Worm (Caenorhabditis elegans): ENCODE measurements around the gene clec-198.

clec-198 gene

ce11 chrIV:17332261-17332660 is 14.7 kb upstream of the clec-198 start, which contains the start of gene C49C3.7:
Gene C49C3.7 (plus strand): TSS chrIV:17332561.
- TF ChIP-seq flt-1 (GFP tag; IDR thresholded peaks at IDR 0.05) (no peak), ref-1 (GFP tag; conservative IDR thresholded peaks at IDR 0.05) (no peak), tab-1 (GFP tag; IDR thresholded peaks at IDR 0.05) (no peak), klf-2 (GFP tag; conservative IDR thresholded peaks at IDR 0.05) (no peak), T22C8.4 (GFP tag; IDR thresholded peaks at IDR 0.05) (no peak), med-1 (GFP tag; optimal IDR thresholded peaks at IDR 0.05; ENCODE audit: insufficient read depth) (no peak), cog-1 (tag; optimal IDR thresholded peaks at IDR 0.05) (no peak), ztf-23 (GFP tag; IDR thresholded peaks at IDR 0.05) (no peak), ztf-29 (GFP tag; IDR thresholded peaks at IDR 0.05) (no peak)

DNA sequence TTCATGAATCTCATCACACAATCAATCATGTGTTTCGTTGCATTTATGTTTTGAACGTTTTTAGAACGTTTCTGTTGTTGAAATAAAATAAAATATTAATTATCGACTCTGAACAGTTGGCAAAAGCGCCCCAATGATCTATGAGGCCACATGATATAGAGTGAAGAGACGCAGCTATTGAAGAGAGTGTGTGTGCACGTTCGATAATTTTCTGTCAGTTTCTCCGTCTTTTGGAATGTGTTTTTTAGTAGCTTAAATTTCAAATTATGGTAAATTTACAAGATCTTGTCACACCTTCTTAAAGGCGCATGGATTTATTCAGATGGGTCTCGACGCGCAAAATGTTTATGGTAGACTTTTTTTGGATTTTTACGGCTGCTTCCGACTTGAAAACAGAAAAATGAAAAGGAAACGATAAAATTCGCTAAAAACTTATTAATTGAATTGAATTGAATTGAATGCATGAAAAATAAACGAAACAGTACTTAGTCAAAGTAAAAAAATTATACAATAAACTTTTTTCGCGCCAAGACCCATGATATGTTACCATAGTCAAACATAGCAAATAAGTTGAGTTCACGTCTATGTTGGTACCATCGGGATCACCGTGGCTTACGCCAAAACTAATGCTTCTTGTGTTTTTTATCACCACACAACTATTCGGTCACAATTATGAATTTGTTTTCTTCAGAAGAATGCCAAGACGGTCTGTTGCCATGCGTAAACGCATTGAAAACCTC is 13.3 kb upstream of the clec-198 start, which contains the start of gene C49C3.15:
TSS of gene C49C3.15 (plus strand) at position 690 of the 740 bp plus-strand sequence.
- TF ChIP-seq flt-1 (GFP tag; IDR thresholded peaks at IDR 0.05) (no peak), ztf-29 (GFP tag; IDR thresholded peaks at IDR 0.05) (no peak), ztf-23 (GFP tag; IDR thresholded peaks at IDR 0.05) (no peak), ref-1 (GFP tag; conservative IDR thresholded peaks at IDR 0.05) (no peak), tab-1 (GFP tag; IDR thresholded peaks at IDR 0.05) (no peak)

DNA sequence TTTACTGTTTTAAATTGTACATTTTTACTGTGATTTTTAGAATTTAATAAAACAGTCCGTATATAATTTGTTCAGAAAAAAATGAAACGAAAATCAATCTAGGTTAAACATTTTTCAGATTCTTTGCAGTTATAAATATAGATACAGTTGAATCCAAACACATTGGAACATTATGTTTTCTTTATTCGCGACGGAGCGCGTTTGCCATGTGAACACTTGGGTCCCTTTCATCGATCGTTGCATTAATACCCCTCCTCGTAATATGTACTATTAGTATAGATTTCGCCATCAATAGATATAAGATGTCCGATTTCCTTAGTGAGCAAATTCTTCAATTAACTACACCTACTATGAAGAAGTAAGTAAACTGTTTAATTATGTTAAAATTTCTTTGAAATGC is 11.9 kb upstream of the clec-198 start, which contains the start of gene C49C3.8:
TSS of gene C49C3.8 (plus strand) at position 173 of the 400 bp plus-strand sequence.
- no peak for TF ChIP-seq cog-1 (tag; optimal IDR thresholded peaks at IDR 0.05)
- TF ChIP-seq ztf-23 (GFP tag; IDR thresholded peaks at IDR 0.05), result no peak
- TF ChIP-seq ztf-29 (GFP tag; IDR thresholded peaks at IDR 0.05), result no peak
- no peak for TF ChIP-seq tab-1 (GFP tag; IDR thresholded peaks at IDR 0.05)
- TF ChIP-seq flt-1 (GFP tag; IDR thresholded peaks at IDR 0.05), result no peak
- no peak for TF ChIP-seq med-1 (GFP tag; optimal IDR thresholded peaks at IDR 0.05; ENCODE audit: insufficient read depth)
- no peak for TF ChIP-seq klf-2 (GFP tag; conservative IDR thresholded peaks at IDR 0.05)
- TF ChIP-seq T22C8.4 (GFP tag; IDR thresholded peaks at IDR 0.05), result no peak
- no peak for TF ChIP-seq ref-1 (GFP tag; conservative IDR thresholded peaks at IDR 0.05)

ce11 chrIV:17338920-17339510 is 8.0 kb upstream of the clec-198 start, which contains the start of gene C49C3.10:
Gene C49C3.10 (minus strand): TSS chrIV:17338970.
- no peak for TF ChIP-seq ztf-23 (GFP tag; IDR thresholded peaks at IDR 0.05)
- TF ChIP-seq klf-2 (GFP tag; conservative IDR thresholded peaks at IDR 0.05), result no peak
- TF ChIP-seq ref-1 (GFP tag; conservative IDR thresholded peaks at IDR 0.05), result no peak
- TF ChIP-seq T22C8.4 (GFP tag; IDR thresholded peaks at IDR 0.05), result no peak
- no peak for TF ChIP-seq tab-1 (GFP tag; IDR thresholded peaks at IDR 0.05)
- TF ChIP-seq cog-1 (tag; optimal IDR thresholded peaks at IDR 0.05), result no peak
- TF ChIP-seq flt-1 (GFP tag; IDR thresholded peaks at IDR 0.05), result no peak
- TF ChIP-seq ztf-29 (GFP tag; IDR thresholded peaks at IDR 0.05), result no peak
- no peak for TF ChIP-seq med-1 (GFP tag; optimal IDR thresholded peaks at IDR 0.05; ENCODE audit: insufficient read depth)

- TF ChIP-seq cog-1 (tag; optimal IDR thresholded peaks at IDR 0.05), result no peak
- TF ChIP-seq T22C8.4 (GFP tag; IDR thresholded peaks at IDR 0.05), result no peak
Observed at ce11 chrIV:17341033-17341432, 5.9 kb upstream of the clec-198 start.

DNA sequence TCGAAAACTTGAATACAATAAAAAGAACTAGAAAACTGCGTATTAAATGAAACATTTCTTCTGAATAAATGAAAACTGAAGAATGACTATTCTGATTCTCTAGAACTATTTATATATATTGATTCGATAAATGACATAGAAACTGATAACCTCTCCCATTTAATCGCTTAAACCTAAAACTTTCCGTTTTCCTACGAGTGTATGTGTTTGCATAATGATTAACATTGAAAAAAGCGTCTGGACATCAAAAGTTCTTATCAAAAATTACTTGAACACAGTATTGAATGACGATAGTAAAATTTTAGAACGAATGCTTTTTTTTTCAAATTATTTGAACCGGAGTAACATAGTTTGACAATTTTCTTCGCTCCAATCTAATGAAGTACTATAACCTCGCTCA is 4.8 kb upstream of the clec-198 start, which contains the start of gene C49C3.9:
TSS of gene C49C3.9 (minus strand) at position 136 of the 400 bp plus-strand sequence.
- TF ChIP-seq ztf-29 (GFP tag; IDR thresholded peaks at IDR 0.05) (no peak), T22C8.4 (GFP tag; IDR thresholded peaks at IDR 0.05) (no peak), klf-2 (GFP tag; conservative IDR thresholded peaks at IDR 0.05) (no peak), ref-1 (GFP tag; conservative IDR thresholded peaks at IDR 0.05) (no peak), med-1 (GFP tag; optimal IDR thresholded peaks at IDR 0.05; ENCODE audit: insufficient read depth) (no peak)

- TF ChIP-seq flt-1 (GFP tag; IDR thresholded peaks at IDR 0.05) (no peak), ref-1 (GFP tag; conservative IDR thresholded peaks at IDR 0.05) (no peak), ztf-23 (GFP tag; IDR thresholded peaks at IDR 0.05) (no peak), klf-2 (GFP tag; conservative IDR thresholded peaks at IDR 0.05) (no peak), tab-1 (GFP tag; IDR thresholded peaks at IDR 0.05) (no peak), med-1 (GFP tag; optimal IDR thresholded peaks at IDR 0.05; ENCODE audit: insufficient read depth) (no peak), T22C8.4 (GFP tag; IDR thresholded peaks at IDR 0.05) (no peak), cog-1 (tag; optimal IDR thresholded peaks at IDR 0.05) (no peak), ztf-29 (GFP tag; IDR thresholded peaks at IDR 0.05) (no peak)
Observed at ce11 chrIV:17342667-17343066, 4.3 kb upstream of the clec-198 start, which contains the start of gene C49C3.21. Gene C49C3.21 (plus strand): TSS chrIV:17342967.

- TF ChIP-seq ztf-29 (GFP tag; IDR thresholded peaks at IDR 0.05) (no peak), med-1 (GFP tag; optimal IDR thresholded peaks at IDR 0.05; ENCODE audit: insufficient read depth) (no peak), tab-1 (GFP tag; IDR thresholded peaks at IDR 0.05) (no peak), cog-1 (tag; optimal IDR thresholded peaks at IDR 0.05) (no peak), flt-1 (GFP tag; IDR thresholded peaks at IDR 0.05) (no peak), ref-1 (GFP tag; conservative IDR thresholded peaks at IDR 0.05) (no peak), klf-2 (GFP tag; conservative IDR thresholded peaks at IDR 0.05) (no peak), T22C8.4 (GFP tag; IDR thresholded peaks at IDR 0.05) (no peak), ztf-23 (GFP tag; IDR thresholded peaks at IDR 0.05) (no peak)
Observed at ce11 chrIV:17343482-17343881, 3.5 kb upstream of the clec-198 start, which contains the start of gene C49C3.11. Gene C49C3.11 (plus strand): TSS chrIV:17343782.

DNA sequence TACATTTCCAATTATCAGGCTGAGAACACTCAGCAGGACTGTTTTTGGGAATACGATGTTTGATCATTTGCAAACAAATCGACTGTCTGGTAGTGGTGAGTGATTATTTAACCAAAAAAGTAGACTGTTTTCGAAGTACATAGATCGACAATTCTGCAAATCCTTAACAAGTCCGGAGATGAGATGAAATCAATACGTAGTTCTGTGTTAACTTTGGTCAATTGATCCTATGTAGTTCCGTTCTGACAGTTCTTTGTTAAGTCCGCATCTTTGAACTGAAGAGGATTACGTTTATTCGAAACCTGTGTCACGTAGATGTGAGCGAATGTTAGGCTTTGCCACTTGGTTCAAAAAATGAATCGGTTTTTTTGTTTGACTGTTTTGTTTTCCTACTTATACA is 4.6 kb downstream of the clec-198 start, which contains the start of gene clec-199:
TSS of gene clec-199 (plus strand) at position 301 of the 400 bp plus-strand sequence.
- no peak for TF ChIP-seq cog-1 (tag; optimal IDR thresholded peaks at IDR 0.05)
- TF ChIP-seq klf-2 (GFP tag; conservative IDR thresholded peaks at IDR 0.05), result no peak
- no peak for TF ChIP-seq ref-1 (GFP tag; conservative IDR thresholded peaks at IDR 0.05)
- TF ChIP-seq tab-1 (GFP tag; IDR thresholded peaks at IDR 0.05), result no peak
- TF ChIP-seq flt-1 (GFP tag; IDR thresholded peaks at IDR 0.05), result no peak
